Fruit fly (Drosophila melanogaster) whole organism, prepupa: ENCODE measurements around the gene Cdc50.

Experiments used
- Blimp-1 ChIP-seq: fragments of 200-800 bp; sonication (Bioruptor generic); optimal IDR thresholded peaks from 3 replicates; lab custom pipeline; 2017; ENCODE audit warnings: missing biosample characterization, missing genetic modification characterization, mild to moderate bottlenecking, moderate library complexity, missing genetic modification reagents
- CG10631 ChIP-seq: fragments of 200-800 bp; sonication (Bioruptor generic); optimal IDR thresholded peaks from 2 replicates; lab custom pipeline; 2016; ENCODE audit warnings: missing biosample characterization, missing genetic modification characterization
- CG10669 ChIP-seq: fragments of 200-800 bp; sonication (Bioruptor generic); optimal IDR thresholded peaks from 3 replicates; lab custom pipeline; 2018; ENCODE audit warnings: missing biosample characterization, mild to moderate bottlenecking, missing genetic modification characterization, moderate library complexity
- CG11762 ChIP-seq: fragments of 200-800 bp; sonication (Bioruptor generic); optimal IDR thresholded peaks from 3 replicates; lab custom pipeline; 2016; ENCODE audit warnings: missing biosample characterization, missing genetic modification characterization; ENCODE audit not compliant: insufficient read depth
- CG11902 ChIP-seq: fragments of 200-800 bp; sonication (Bioruptor generic); optimal IDR thresholded peaks from 3 replicates; lab custom pipeline; 2016; ENCODE audit warnings: missing biosample characterization, missing genetic modification characterization
- CG15336 ChIP-seq: fragments of 200-800 bp; sonication (Bioruptor generic); IDR thresholded peaks from 2 replicates; pipeline ENCODE4 v1.3.6; 2022; ENCODE audit warnings: missing biosample characterization, missing genetic modification characterization
- CG1621 ChIP-seq: fragments of 200-800 bp; sonication (Bioruptor generic); optimal IDR thresholded peaks from 3 replicates; lab custom pipeline; 2018; ENCODE audit warnings: missing biosample characterization, mild to moderate bottlenecking, missing genetic modification characterization
- CG16779 ChIP-seq: fragments of 200-800 bp; sonication (Bioruptor generic); optimal IDR thresholded peaks from 3 replicates; lab custom pipeline; 2017; ENCODE audit warnings: missing biosample characterization, mild to moderate bottlenecking, missing genetic modification characterization
- CG3032 ChIP-seq: fragments of 200-800 bp; optimal IDR thresholded peaks from 2 replicates; lab custom pipeline; 2019; ENCODE audit warnings: missing biosample characterization, mild to moderate bottlenecking, missing genetic modification characterization, moderate library complexity
- CG31627 ChIP-seq: fragments of 200-800 bp; sonication (Bioruptor generic); optimal IDR thresholded peaks from 3 replicates; lab custom pipeline; 2016; ENCODE audit warnings: missing biosample characterization, missing genetic modification characterization
- CG3919 ChIP-seq: fragments of 200-800 bp; sonication (Bioruptor generic); optimal IDR thresholded peaks from 3 replicates; lab custom pipeline; 2016; ENCODE audit warnings: missing biosample characterization, missing genetic modification characterization
- CG4318 ChIP-seq: fragments of 200-800 bp; sonication (Bioruptor generic); optimal IDR thresholded peaks from 3 replicates; lab custom pipeline; 2017; ENCODE audit warnings: missing biosample characterization, mild to moderate bottlenecking, missing genetic modification characterization
- CG6163 ChIP-seq: fragments of 200-800 bp; sonication (Bioruptor generic); IDR thresholded peaks from 3 replicates; pipeline ENCODE4 v1.3.6; 2022; ENCODE audit warnings: missing biosample characterization, missing genetic modification characterization
- CG6276 ChIP-seq: fragments of 200-800 bp; sonication (Bioruptor generic); optimal IDR thresholded peaks from 2 replicates; lab custom pipeline; 2017; ENCODE audit warnings: missing biosample characterization, mild to moderate bottlenecking, missing genetic modification characterization
- CG6808 ChIP-seq: fragments of 200-800 bp; sonication (Bioruptor generic); optimal IDR thresholded peaks from 3 replicates; lab custom pipeline; 2017; ENCODE audit warnings: missing biosample characterization, missing genetic modification characterization, mild to moderate bottlenecking, moderate library complexity, missing genetic modification reagents
- CG6854 ChIP-seq: fragments of 200-800 bp; sonication (Bioruptor generic); optimal IDR thresholded peaks from 2 replicates; lab custom pipeline; 2017; ENCODE audit warnings: missing biosample characterization, mild to moderate bottlenecking, missing genetic modification characterization
- CG7368 ChIP-seq: fragments of 200-800 bp; sonication (Bioruptor generic); optimal IDR thresholded peaks from 3 replicates; lab custom pipeline; 2016; ENCODE audit warnings: missing biosample characterization, missing genetic modification characterization
- CG8319 ChIP-seq: fragments of 200-800 bp; sonication (Bioruptor generic); optimal IDR thresholded peaks from 3 replicates; lab custom pipeline; 2016; ENCODE audit warnings: missing biosample characterization, missing genetic modification characterization
- Eip75B ChIP-seq: fragments of 200-800 bp; sonication (Bioruptor generic); optimal IDR thresholded peaks from 3 replicates; lab custom pipeline; 2016; ENCODE audit warnings: missing biosample characterization, missing genetic modification characterization
- Eip78C ChIP-seq: fragments of 200-800 bp; sonication (Bioruptor generic); peaks from one replicate; lab custom pipeline; 2016; ENCODE audit warnings: missing biosample characterization, missing genetic modification characterization
- Ets21C ChIP-seq: fragments of 200-800 bp; sonication (Bioruptor generic); optimal IDR thresholded peaks from 3 replicates; lab custom pipeline; 2016; ENCODE audit warnings: missing biosample characterization, missing genetic modification characterization
- Ets96B ChIP-seq: fragments of 200-800 bp; optimal IDR thresholded peaks from 2 replicates; lab custom pipeline; 2019; ENCODE audit warnings: missing biosample characterization, mild to moderate bottlenecking, missing genetic modification characterization, moderate library complexity
- Gug ChIP-seq: fragments of 200-800 bp; sonication (Bioruptor generic); IDR thresholded peaks from 2 replicates; pipeline ENCODE4 v1.3.6; 2022; ENCODE audit warnings: missing biosample characterization, missing genetic modification characterization
- Hr38 ChIP-seq: sonication (Bioruptor generic); optimal IDR thresholded peaks from 2 replicates; lab custom pipeline; 2016; ENCODE audit warnings: missing biosample characterization, missing genetic modification characterization
- Hr39 ChIP-seq: fragments of 200-800 bp; sonication (Bioruptor generic); optimal IDR thresholded peaks from 2 replicates; lab custom pipeline; 2016; ENCODE audit warnings: missing biosample characterization, missing genetic modification characterization
- Met ChIP-seq: fragments of 200-800 bp; sonication (Bioruptor generic); optimal IDR thresholded peaks from 3 replicates; lab custom pipeline; 2016; ENCODE audit warnings: missing biosample characterization, missing genetic modification characterization
- Smox ChIP-seq: fragments of 200-800 bp; sonication (Bioruptor generic); optimal IDR thresholded peaks from 3 replicates; lab custom pipeline; 2016; ENCODE audit warnings: missing biosample characterization, missing genetic modification characterization
- Sox102F ChIP-seq: fragments of 200-800 bp; sonication (Bioruptor generic); optimal IDR thresholded peaks from 2 replicates; lab custom pipeline; 2016; ENCODE audit warnings: missing biosample characterization, mild to moderate bottlenecking, missing genetic modification characterization
- Sox14 ChIP-seq: fragments of 200-800 bp; sonication (Bioruptor generic); optimal IDR thresholded peaks from 3 replicates; lab custom pipeline; 2016; ENCODE audit warnings: missing biosample characterization, missing genetic modification characterization
- achi ChIP-seq: fragments of 200-800 bp; sonication (Bioruptor generic); optimal IDR thresholded peaks from 3 replicates; lab custom pipeline; 2016; ENCODE audit warnings: missing biosample characterization, missing genetic modification characterization
- acj6 ChIP-seq: fragments of 200-800 bp; sonication (Bioruptor generic); optimal IDR thresholded peaks from 3 replicates; lab custom pipeline; 2016; ENCODE audit warnings: missing biosample characterization, missing genetic modification characterization
- dac ChIP-seq: fragments of 200-800 bp; sonication (Bioruptor generic); optimal IDR thresholded peaks from 2 replicates; lab custom pipeline; 2017; ENCODE audit warnings: missing biosample characterization, mild to moderate bottlenecking, missing genetic modification characterization
- esn ChIP-seq: fragments of 200-800 bp; sonication (Bioruptor generic); optimal IDR thresholded peaks from 2 replicates; lab custom pipeline; 2016; ENCODE audit warnings: missing biosample characterization, mild to moderate bottlenecking, missing genetic modification characterization, moderate library complexity
- lz ChIP-seq: fragments of 200-800 bp; sonication (Bioruptor generic); optimal IDR thresholded peaks from 3 replicates; lab custom pipeline; 2016; ENCODE audit warnings: missing biosample characterization, missing genetic modification characterization
- net ChIP-seq: fragments of 200-800 bp; sonication (Bioruptor generic); optimal IDR thresholded peaks from 3 replicates; lab custom pipeline; 2016; ENCODE audit warnings: missing biosample characterization, missing genetic modification characterization
- pdm3 ChIP-seq: fragments of 200-800 bp; sonication (Bioruptor generic); optimal IDR thresholded peaks from 3 replicates; lab custom pipeline; 2016; ENCODE audit warnings: missing biosample characterization, missing genetic modification characterization
- spab ChIP-seq: fragments of 200-800 bp; sonication (Bioruptor generic); optimal IDR thresholded peaks from 2 replicates; lab custom pipeline; 2017; ENCODE audit warnings: missing biosample characterization, mild to moderate bottlenecking, missing genetic modification characterization, missing genetic modification reagents
- ss ChIP-seq, 2 experiments: fragments of 200-800 bp; sonication (Bioruptor generic); optimal IDR thresholded peaks; 2 replicates in 1 of 2; 3 replicates in 1 of 2; lab custom pipeline; 2017 to 2018; ENCODE audit warnings: mild to moderate bottlenecking in 2 of 2, missing biosample characterization in 2 of 2, missing genetic modification characterization in 2 of 2, moderate library complexity in 1 of 2
- svp ChIP-seq: fragments of 200-800 bp; sonication (Bioruptor generic); peaks from one replicate; lab custom pipeline; 2016; ENCODE audit warnings: missing biosample characterization, missing genetic modification characterization

Cdc50 gene

dm6 chrX:16441245-16441644, at the start of gene Cdc50, which contains the start of gene rngo:
TSS of gene Cdc50 (minus strand) at chrX:16441296.
TSS of gene rngo (plus strand) at chrX:16441433.
- TF ChIP-seq CG3032 (tag; lab: Kevin White, UChicago) (peak; percentile 21), Sox14 (GFP tag; lab: Kevin White, UChicago) (no peak), CG11902 (GFP tag; lab: Kevin White, UChicago) (no peak), Eip75B (GFP tag; lab: Kevin White, UChicago) (no peak), CG15336 (GFP tag; lab: Robert Waterston, UW) (no peak), CG7368 (GFP tag; lab: Kevin White, UChicago) (no peak), Blimp-1 (GFP tag; lab: Kevin White, UChicago) (no peak), dac (GFP tag; lab: Kevin White, UChicago) (no peak), CG16779 (tag; lab: Kevin White, UChicago) (no peak), ss (GFP tag; optimal IDR thresholded peaks at IDR 0.05; lab: Kevin White, UChicago) (no peak), Ets21C (no peak), lz (GFP tag; lab: Kevin White, UChicago) (peak; percentile 57), achi (GFP tag; lab: Kevin White, UChicago) (no peak), esn (GFP tag; lab: Kevin White, UChicago) (peak; percentile 52), acj6 (no peak), CG31627 (GFP tag; lab: Kevin White, UChicago) (peak; percentile 32), CG10669 (GFP tag; lab: Kevin White, UChicago) (no peak)

DNA sequence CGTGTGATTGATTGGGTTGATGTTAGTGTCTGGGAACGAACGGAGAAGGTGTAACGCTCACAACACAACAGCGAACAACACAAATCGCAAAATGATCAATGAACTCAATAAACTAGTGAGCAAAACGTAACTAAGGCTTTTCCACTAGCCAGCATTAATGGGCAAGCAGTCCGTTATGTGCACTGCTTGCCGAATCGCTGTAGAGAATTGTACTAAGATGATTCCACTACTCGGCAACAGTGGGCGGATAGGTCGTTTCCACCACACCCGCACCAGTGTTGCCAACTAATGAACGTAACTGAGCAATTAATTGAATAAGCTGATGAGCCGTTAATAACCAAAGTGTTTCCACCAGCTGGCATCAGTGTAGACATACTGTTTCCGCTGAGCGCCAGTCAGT, 43.4 kb upstream of the Cdc50 start:
- TF ChIP-seq acj6, result no peak
- TF ChIP-seq achi (GFP tag; lab: Kevin White, UChicago), result no peak

- TF ChIP-seq Hr39 (GFP tag; lab: Kevin White, UChicago), result peak; percentile 14
- TF ChIP-seq achi (GFP tag; lab: Kevin White, UChicago), result no peak
- no peak for TF ChIP-seq CG4318
- TF ChIP-seq Ets96B, result no peak
- no peak for TF ChIP-seq CG10631 (GFP tag; lab: Kevin White, UChicago)
- TF ChIP-seq Sox102F, result no peak
- TF ChIP-seq CG8319, result no peak
- TF ChIP-seq Met (GFP tag; lab: Kevin White, UChicago), result peak; percentile 13
- no peak for TF ChIP-seq Gug (GFP tag; lab: Robert Waterston, UW)
- peak; percentile 18 for TF ChIP-seq pdm3 (GFP tag; lab: Kevin White, UChicago)
- TF ChIP-seq net (GFP tag; lab: Kevin White, UChicago), result no peak
- TF ChIP-seq svp, result peak; percentile 61
- TF ChIP-seq, all 60 proteins: peak for 4
Measured at dm6 chrX:16458551-16458950, 17.5 kb upstream of the Cdc50 start.

- TF ChIP-seq Smox (GFP tag; lab: Kevin White, UChicago) (no peak), Blimp-1 (GFP tag; lab: Kevin White, UChicago) (peak; percentile 46)
Measured at dm6 chrX:16456582-16456981, 15.5 kb upstream of the Cdc50 start.

dm6 chrX:16449316-16449715, 8.2 kb upstream of the Cdc50 start:
- TF ChIP-seq CG3919 (GFP tag; lab: Kevin White, UChicago), result no peak
- no peak for TF ChIP-seq CG6808 (GFP tag; lab: Kevin White, UChicago)
- TF ChIP-seq Eip75B (GFP tag; lab: Kevin White, UChicago), result no peak
- TF ChIP-seq CG10631 (GFP tag; lab: Kevin White, UChicago), result no peak
- TF ChIP-seq Eip78C (GFP tag; lab: Kevin White, UChicago), result no peak
- TF ChIP-seq CG1621, result no peak
- TF ChIP-seq spab (GFP tag; lab: Kevin White, UChicago), result no peak
- TF ChIP-seq Ets96B, result no peak
- no peak for TF ChIP-seq Hr38 (GFP tag; lab: Kevin White, UChicago)
- TF ChIP-seq lz (GFP tag; lab: Kevin White, UChicago), result no peak
- TF ChIP-seq CG11762 (GFP tag; lab: Kevin White, UChicago), result no peak
- TF ChIP-seq CG11902 (GFP tag; lab: Kevin White, UChicago), result no peak
- TF ChIP-seq CG6163, result no peak
- TF ChIP-seq CG6854 (GFP tag; lab: Kevin White, UChicago), result no peak
- no peak for TF ChIP-seq acj6
- TF ChIP-seq CG6276, result no peak
